Fruit fly (Drosophila melanogaster) whole organism, embryonic: ENCODE measurements around the gene CG8944.

ENCODE experiments used
- BEAF-32 ChIP-seq: fragments of 200-800 bp; sonication (Bioruptor generic); optimal IDR thresholded peaks from 3 replicates; lab custom pipeline; 2017; ENCODE audit warnings: missing biosample characterization, missing genetic modification characterization, mild to moderate bottlenecking, moderate library complexity, missing genetic modification reagents
- Bteb2 ChIP-seq: fragments of 200-800 bp; sonication (Bioruptor generic); optimal IDR thresholded peaks from 2 replicates; lab custom pipeline; 2016; ENCODE audit warnings: missing biosample characterization, missing genetic modification characterization
- CG11085 ChIP-seq: fragments of 200-800 bp; sonication (Bioruptor generic); IDR thresholded peaks from 2 replicates; pipeline ENCODE4 v1.3.6; 2022; ENCODE audit warnings: missing biosample characterization, missing genetic modification characterization
- CG13296 ChIP-seq: fragments of 200-800 bp; sonication (Bioruptor generic); optimal IDR thresholded peaks from 3 replicates; lab custom pipeline; 2018; ENCODE audit warnings: missing biosample characterization, mild to moderate bottlenecking, missing genetic modification characterization
- CG13775 ChIP-seq: fragments of 200-800 bp; sonication (Bioruptor generic); optimal IDR thresholded peaks from 3 replicates; lab custom pipeline; 2017; ENCODE audit warnings: missing biosample characterization, mild to moderate bottlenecking, missing genetic modification characterization
- CG15269 ChIP-seq: fragments of 200-800 bp; sonication (Bioruptor generic); optimal IDR thresholded peaks from 2 replicates; lab custom pipeline; 2018; ENCODE audit warnings: missing biosample characterization, mild to moderate bottlenecking, missing genetic modification characterization, moderate library complexity
- CG18764 ChIP-seq: fragments of 200-800 bp; sonication (Bioruptor generic); optimal IDR thresholded peaks from 3 replicates; lab custom pipeline; 2016; ENCODE audit warnings: missing biosample characterization, missing genetic modification characterization
- CG33213 ChIP-seq: fragments of 200-800 bp; sonication (Bioruptor generic); optimal IDR thresholded peaks from 3 replicates; lab custom pipeline; 2016; ENCODE audit warnings: missing biosample characterization, missing genetic modification characterization
- CG3726 ChIP-seq: fragments of 200-800 bp; sonication (Bioruptor generic); IDR thresholded peaks from 3 replicates; pipeline ENCODE4, ENCODE4 v1.3.6; 2022; ENCODE audit warnings: missing biosample characterization, missing genetic modification characterization
- CG4282 ChIP-seq: fragments of 200-800 bp; sonication (Bioruptor generic); optimal IDR thresholded peaks from 2 replicates; lab custom pipeline; 2016; ENCODE audit warnings: missing biosample characterization, missing genetic modification characterization
- CG4424 ChIP-seq: fragments of 200-800 bp; sonication (Bioruptor generic); optimal IDR thresholded peaks from 3 replicates; lab custom pipeline; 2016; ENCODE audit warnings: missing biosample characterization, missing genetic modification characterization
- CG5245 ChIP-seq: fragments of 200-800 bp; sonication (Bioruptor generic); optimal IDR thresholded peaks from 3 replicates; lab custom pipeline; 2016; ENCODE audit warnings: missing biosample characterization, missing genetic modification characterization
- CG5953 ChIP-seq: fragments of 200-800 bp; sonication (Bioruptor generic); IDR thresholded peaks from 2 replicates; pipeline ENCODE4 v1.3.6; 2022; ENCODE audit warnings: missing biosample characterization, missing genetic modification characterization
- CG6765 ChIP-seq: fragments of 200-800 bp; sonication (Bioruptor generic); optimal IDR thresholded peaks from 3 replicates; lab custom pipeline; 2017; ENCODE audit warnings: missing biosample characterization, mild to moderate bottlenecking, missing genetic modification characterization
- CG7271 ChIP-seq: fragments of 200-800 bp; sonication (Bioruptor generic); optimal IDR thresholded peaks from 2 replicates; lab custom pipeline; 2018; ENCODE audit warnings: missing biosample characterization, mild to moderate bottlenecking, missing genetic modification characterization, moderate library complexity
- CG7745 ChIP-seq: fragments of 200-800 bp; sonication (Bioruptor generic); optimal IDR thresholded peaks from 2 replicates; lab custom pipeline; 2018; ENCODE audit warnings: missing biosample characterization, mild to moderate bottlenecking, missing genetic modification characterization, moderate library complexity
- CG7839 ChIP-seq: fragments of 200-800 bp; sonication (Bioruptor generic); optimal IDR thresholded peaks from 3 replicates; lab custom pipeline; 2018; ENCODE audit warnings: missing biosample characterization, mild to moderate bottlenecking, missing genetic modification characterization, moderate library complexity
- CG7928 ChIP-seq: fragments of 200-800 bp; sonication (Bioruptor generic); optimal IDR thresholded peaks from 2 replicates; lab custom pipeline; 2017; ENCODE audit warnings: missing biosample characterization, mild to moderate bottlenecking, missing genetic modification characterization
- CG7987 ChIP-seq: fragments of 200-800 bp; sonication (Bioruptor generic); optimal IDR thresholded peaks from 2 replicates; lab custom pipeline; 2018; ENCODE audit warnings: missing biosample characterization, mild to moderate bottlenecking, missing genetic modification characterization, moderate library complexity
- Camta ChIP-seq: fragments of 200-800 bp; sonication (Bioruptor generic); optimal IDR thresholded peaks from 2 replicates; lab custom pipeline; 2016; ENCODE audit warnings: missing biosample characterization, missing genetic modification characterization
- Ets97D ChIP-seq: fragments of 200-800 bp; sonication (Bioruptor generic); optimal IDR thresholded peaks from 3 replicates; lab custom pipeline; 2016; ENCODE audit warnings: missing biosample characterization, missing genetic modification characterization
- Meics ChIP-seq: fragments of 200-800 bp; sonication (Bioruptor generic); optimal IDR thresholded peaks from 2 replicates; lab custom pipeline; 2017; ENCODE audit warnings: missing biosample characterization, mild to moderate bottlenecking, missing genetic modification characterization
- Mrtf ChIP-seq: fragments of 200-800 bp; sonication (Bioruptor generic); IDR thresholded peaks from 3 replicates; pipeline ENCODE4 v1.3.6; 2022; ENCODE audit warnings: missing biosample characterization, missing genetic modification characterization
- NK7.1 ChIP-seq: fragments of 200-800 bp; sonication (Bioruptor generic); optimal IDR thresholded peaks from 3 replicates; lab custom pipeline; 2016; ENCODE audit warnings: missing biosample characterization, missing genetic modification characterization
- Oli ChIP-seq: fragments of 200-800 bp; sonication (Bioruptor generic); optimal IDR thresholded peaks from 2 replicates; lab custom pipeline; 2018; ENCODE audit warnings: missing biosample characterization, mild to moderate bottlenecking, missing genetic modification characterization, moderate library complexity
- Stat92E ChIP-seq, 3 experiments: fragments of >200 bp in 2 of 3; fragments of 200-800 bp in 1 of 3; sonication (Bioruptor generic) in 1 of 3; optimal IDR thresholded peaks; 2 replicates each; lab custom pipeline; 2017 to 2019; ENCODE audit warnings: missing biosample characterization in 3 of 3, missing genetic modification characterization in 3 of 3, mild to moderate bottlenecking in 1 of 3, moderate library complexity in 1 of 3
- Tbp ChIP-seq: fragments of >200 bp; optimal IDR thresholded peaks from 2 replicates; lab custom pipeline; 2018; ENCODE audit warnings: missing biosample characterization, missing genetic modification characterization
- Trl ChIP-seq, 3 experiments: fragments of >200 bp in 2 of 3; fragments of 200-800 bp in 1 of 3; sonication (Bioruptor generic) in 1 of 3; optimal IDR thresholded peaks; 2 replicates in 1 of 3; 3 replicates in 2 of 3; lab custom pipeline; 2016 to 2017; ENCODE audit warnings: missing biosample characterization in 1 of 3, missing genetic modification characterization in 1 of 3
- amos ChIP-seq: fragments of 200-800 bp; sonication (Bioruptor generic); IDR thresholded peaks from 2 replicates; pipeline ENCODE4 v1.3.6; 2022; ENCODE audit warnings: missing biosample characterization, missing genetic modification characterization; ENCODE audit not compliant: partially characterized antibody
- ato ChIP-seq: fragments of 200-800 bp; sonication (Bioruptor generic); IDR thresholded peaks from 2 replicates; pipeline ENCODE4 v1.3.6; 2022; ENCODE audit warnings: missing biosample characterization, missing genetic modification characterization; ENCODE audit not compliant: partially characterized antibody
- az2 ChIP-seq: fragments of 200-800 bp; sonication (Bioruptor generic); optimal IDR thresholded peaks from 3 replicates; lab custom pipeline; 2016; ENCODE audit warnings: missing biosample characterization, missing genetic modification characterization
- cad ChIP-seq: fragments of >200 bp; optimal IDR thresholded peaks from 2 replicates; lab custom pipeline; 2017; ENCODE audit warnings: missing biosample characterization, missing genetic modification characterization
- cg ChIP-seq: fragments of 200-800 bp; sonication (Bioruptor generic); optimal IDR thresholded peaks from 3 replicates; lab custom pipeline; 2019; ENCODE audit warnings: missing biosample characterization, mild to moderate bottlenecking, missing genetic modification characterization, moderate library complexity
- ftz-f1 ChIP-seq: fragments of 200-800 bp; sonication (Bioruptor generic); optimal IDR thresholded peaks from 2 replicates; lab custom pipeline; 2016; ENCODE audit warnings: missing biosample characterization, missing genetic modification characterization
- gsb-n ChIP-seq: fragments of 200-800 bp; sonication (Bioruptor generic); optimal IDR thresholded peaks from 3 replicates; lab custom pipeline; 2018; ENCODE audit warnings: missing biosample characterization, mild to moderate bottlenecking, missing genetic modification characterization
- her ChIP-seq: fragments of 200-800 bp; sonication (Bioruptor generic); optimal IDR thresholded peaks from 2 replicates; lab custom pipeline; 2016; ENCODE audit warnings: missing biosample characterization, missing genetic modification characterization
- kni ChIP-seq: fragments of 200-800 bp; sonication (Bioruptor generic); optimal IDR thresholded peaks from 3 replicates; lab custom pipeline; 2017; ENCODE audit warnings: mild to moderate bottlenecking, missing biosample characterization, missing genetic modification reagents, missing genetic modification characterization
- mam ChIP-seq: fragments of 200-800 bp; sonication (Bioruptor generic); optimal IDR thresholded peaks from 3 replicates; lab custom pipeline; 2016; ENCODE audit warnings: missing biosample characterization, missing genetic modification characterization
- mld ChIP-seq: fragments of 200-800 bp; sonication (Bioruptor generic); IDR thresholded peaks from 3 replicates; pipeline ENCODE4 v1.3.6; 2022; ENCODE audit warnings: missing biosample characterization, missing genetic modification characterization; ENCODE audit not compliant: partially characterized antibody
- oc ChIP-seq: fragments of 200-800 bp; sonication (Bioruptor generic); optimal IDR thresholded peaks from 2 replicates; lab custom pipeline; 2018; ENCODE audit warnings: missing biosample characterization, mild to moderate bottlenecking, missing genetic modification characterization, moderate library complexity
- org-1 ChIP-seq: fragments of 200-800 bp; sonication (Bioruptor generic); optimal IDR thresholded peaks from 2 replicates; lab custom pipeline; 2017; ENCODE audit warnings: missing biosample characterization, missing genetic modification characterization
- pzg ChIP-seq: fragments of 200-800 bp; sonication (Bioruptor generic); optimal IDR thresholded peaks from 3 replicates; lab custom pipeline; 2018; ENCODE audit warnings: missing biosample characterization, mild to moderate bottlenecking, missing genetic modification characterization, moderate library complexity
- rib ChIP-seq: fragments of 200-800 bp; sonication (Bioruptor generic); IDR thresholded peaks from 2 replicates; pipeline ENCODE4 v1.3.6; 2022; ENCODE audit warnings: missing biosample characterization, missing genetic modification characterization
- run ChIP-seq: fragments of 200-800 bp; sonication (Bioruptor generic); optimal IDR thresholded peaks from 3 replicates; lab custom pipeline; 2018; ENCODE audit warnings: missing biosample characterization, mild to moderate bottlenecking, missing genetic modification characterization
- sna ChIP-seq: fragments of 200-800 bp; sonication (Bioruptor generic); IDR thresholded peaks from 2 replicates; pipeline ENCODE4 v1.3.6; 2022; ENCODE audit warnings: missing biosample characterization, missing genetic modification characterization; ENCODE audit not compliant: partially characterized antibody
- sr ChIP-seq: fragments of 200-800 bp; sonication (Bioruptor generic); IDR thresholded peaks from 3 replicates; pipeline ENCODE4 v1.3.6; 2022; ENCODE audit warnings: missing biosample characterization, missing genetic modification characterization
- tin ChIP-seq: fragments of 200-800 bp; sonication (Bioruptor generic); optimal IDR thresholded peaks from 3 replicates; lab custom pipeline; 2016; ENCODE audit warnings: missing biosample characterization, missing genetic modification characterization
- tna ChIP-seq: fragments of 200-800 bp; sonication (Bioruptor generic); IDR thresholded peaks from 2 replicates; pipeline ENCODE4 v1.3.6; 2022; ENCODE audit warnings: missing biosample characterization, missing genetic modification characterization; ENCODE audit not compliant: partially characterized antibody
- vfl ChIP-seq: fragments of 200-800 bp; sonication (Bioruptor generic); optimal IDR thresholded peaks from 2 replicates; lab custom pipeline; 2016; ENCODE audit warnings: missing biosample characterization, missing genetic modification characterization

CG8944 gene

DNA sequence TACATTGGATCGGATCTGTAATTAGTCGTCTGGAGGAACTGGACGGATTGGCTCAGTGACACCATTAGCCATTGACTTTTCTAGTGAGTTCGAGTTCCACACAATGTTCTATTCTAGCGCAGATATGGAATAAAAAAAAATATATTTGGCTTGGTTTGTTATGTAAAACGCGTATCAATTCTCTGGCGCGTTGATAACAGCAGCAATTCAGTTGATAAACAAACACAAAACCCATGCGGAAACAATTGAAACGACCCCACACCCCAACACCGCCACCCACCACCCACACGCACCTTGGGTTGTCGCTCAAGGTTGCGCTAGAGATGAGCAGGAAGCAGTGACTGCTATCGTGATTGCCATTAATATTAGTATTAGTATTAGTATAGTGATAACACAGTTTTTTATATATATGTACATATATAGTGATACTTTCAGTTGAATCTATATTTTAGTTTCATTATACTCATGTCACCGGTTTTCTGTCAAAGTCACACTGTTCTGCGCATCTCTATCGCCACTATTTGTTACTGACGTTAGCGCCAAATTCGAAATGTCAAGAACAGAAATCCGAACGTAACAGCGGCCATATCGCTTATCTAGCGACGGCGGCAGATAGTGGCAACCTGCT, 48.3 kb downstream of the CG8944 start (continued):
- TF ChIP-seq pzg (GFP tag; lab: Kevin White, UChicago) = peak; percentile 39
- peak in 1 of 3 experiments; percentile 47 for TF ChIP-seq Stat92E (GFP tag; optimal IDR thresholded peaks at IDR 0.05; lab: Kevin White, UChicago)
- peak; percentile 20; the same call in 1 of the 2 replicates for TF ChIP-seq amos (GFP tag; lab: Robert Waterston, UW)
- peak; percentile 70 for TF ChIP-seq CG6765
- TF ChIP-seq tin = peak; percentile 93
- peak; percentile 84 for TF ChIP-seq org-1 (GFP tag; lab: Kevin White, UChicago)
- TF ChIP-seq CG7839 (tag; lab: Kevin White, UChicago) = peak; percentile 96
- TF ChIP-seq NK7.1 (GFP tag; lab: Kevin White, UChicago) = peak; percentile 34
- peak; percentile 95 for TF ChIP-seq Meics (GFP tag; lab: Kevin White, UChicago)
- no peak for TF ChIP-seq CG4282
- no peak for TF ChIP-seq tna (GFP tag; lab: Robert Waterston, UW)
- TF ChIP-seq mld = no peak
- TF ChIP-seq CG5953 = peak; percentile 87
- TF ChIP-seq sr (GFP tag; lab: Robert Waterston, UW) = peak; percentile 89
- TF ChIP-seq Camta (GFP tag; lab: Kevin White, UChicago) = no peak
- TF ChIP-seq CG18764 (GFP tag; lab: Kevin White, UChicago) = peak; percentile 80
- TF ChIP-seq CG13296 = peak; percentile 91
- TF ChIP-seq run (tag; lab: Kevin White, UChicago) = peak; percentile 72
- peak; percentile 67 for TF ChIP-seq BEAF-32
- TF ChIP-seq Trl (optimal IDR thresholded peaks at IDR 0.05; lab: Kevin White, UChicago) = no peak
- TF ChIP-seq Trl (GFP tag; optimal IDR thresholded peaks at IDR 0.05; lab: Kevin White, UChicago) = peak; percentile 58
- peak; percentile 88 for TF ChIP-seq az2 (GFP tag; lab: Kevin White, UChicago)
- TF ChIP-seq ftz-f1 (GFP tag; lab: Kevin White, UChicago) = peak; percentile 99
- peak; percentile 81 for TF ChIP-seq gsb-n
- TF ChIP-seq her = no peak
- TF ChIP-seq CG4424 = peak; percentile 90
- TF ChIP-seq CG7745 = no peak
- TF ChIP-seq CG15269 (tag; lab: Kevin White, UChicago) = peak; percentile 93
- no peak for TF ChIP-seq sna
- TF ChIP-seq CG11085 (GFP tag; lab: Robert Waterston, UW) = peak; percentile 91
- TF ChIP-seq vfl (GFP tag; lab: Kevin White, UChicago) = peak; percentile 77
- peak; percentile 90 for TF ChIP-seq Oli (tag; lab: Kevin White, UChicago)
- no peak for TF ChIP-seq Ets97D (GFP tag; lab: Kevin White, UChicago)
- TF ChIP-seq mam (GFP tag; lab: Kevin White, UChicago) = peak; percentile 61
- TF ChIP-seq CG7928 (GFP tag; lab: Kevin White, UChicago) = peak; percentile 45
- peak; percentile 70 for TF ChIP-seq oc (tag; lab: Kevin White, UChicago)
- TF ChIP-seq rib (GFP tag; lab: Robert Waterston, UW) = peak; percentile 93
- peak; percentile 5 for TF ChIP-seq CG33213 (GFP tag; lab: Kevin White, UChicago)
- TF ChIP-seq CG7271 (tag; lab: Kevin White, UChicago) = peak; percentile 79
- TF ChIP-seq CG13775 (GFP tag; lab: Kevin White, UChicago) = peak; percentile 90
- TF ChIP-seq Tbp (GFP tag; lab: Kevin White, UChicago) = no peak
- TF ChIP-seq kni (GFP tag; lab: Kevin White, UChicago) = no peak
- no peak for TF ChIP-seq cg (GFP tag; lab: Kevin White, UChicago)
- no peak for TF ChIP-seq ato (GFP tag; lab: Robert Waterston, UW)
- peak; percentile 86 for TF ChIP-seq CG3726 (GFP tag; lab: Robert Waterston, UW)
- peak; percentile 79 for TF ChIP-seq CG5245 (GFP tag; lab: Kevin White, UChicago)
- peak; percentile 25 for TF ChIP-seq Bteb2 (GFP tag; lab: Kevin White, UChicago)
- TF ChIP-seq Mrtf (GFP tag; lab: Robert Waterston, UW) = peak; percentile 91
- peak; percentile 83 for TF ChIP-seq CG7987 (GFP tag; lab: Kevin White, UChicago)
- TF ChIP-seq cad (GFP tag; lab: Kevin White, UChicago) = no peak
